Worm (Caenorhabditis elegans) whole organism, late embryonic: ENCODE results near the gene F31F4.11.

Experiments
- C38D4.7 ChIP-seq: fragments of 200-800 bp; sonication (Bioruptor generic); optimal IDR thresholded peaks from 2 replicates; lab custom pipeline; 2018; ENCODE audit warnings: mild to moderate bottlenecking, missing genetic modification characterization, moderate library complexity, missing compliant biosample characterization
- F13H6.1 ChIP-seq: sonication (generic microtip); optimal IDR thresholded peaks from 2 replicates; lab custom pipeline; 2016; ENCODE audit warnings: missing genetic modification characterization, missing compliant biosample characterization
- K02D7.2 ChIP-seq: sonication (generic microtip); optimal IDR thresholded peaks from 2 replicates; lab custom pipeline; 2017; ENCODE audit warnings: mild to moderate bottlenecking, missing genetic modification characterization, missing compliant biosample characterization
- K09A11.1 ChIP-seq: sonication (generic microtip); optimal IDR thresholded peaks from 2 replicates; lab custom pipeline; 2017; ENCODE audit warnings: antibody characterized with exemption, mild to moderate bottlenecking, missing genetic modification characterization, missing compliant biosample characterization; ENCODE audit not compliant: insufficient read depth
- T23F11.4 ChIP-seq: fragments of 200-800 bp; sonication (Bioruptor generic); optimal IDR thresholded peaks from 2 replicates; lab custom pipeline; 2018; ENCODE audit warnings: mild to moderate bottlenecking, missing genetic modification characterization, missing compliant biosample characterization
- ahr-1 ChIP-seq: sonication (generic microtip); optimal IDR thresholded peaks from 2 replicates; lab custom pipeline; 2016; ENCODE audit warnings: missing genetic modification characterization, missing compliant biosample characterization
- ama-1 ChIP-seq: fragments of 150-350 bp; optimal IDR thresholded peaks from 2 replicates; lab custom pipeline; 2014
- ceh-14 ChIP-seq: sonication (generic microtip); optimal IDR thresholded peaks from 2 replicates; lab custom pipeline; 2016; ENCODE audit warnings: missing genotype, missing genetic modification characterization, missing compliant biosample characterization
- ceh-19 ChIP-seq: fragments of 200-800 bp; sonication (Bioruptor generic); optimal IDR thresholded peaks from 2 replicates; lab custom pipeline; 2018; ENCODE audit warnings: mild to moderate bottlenecking, missing genetic modification characterization, missing compliant biosample characterization
- ceh-2 ChIP-seq: sonication (generic microtip); optimal IDR thresholded peaks from 2 replicates; lab custom pipeline; 2016; ENCODE audit warnings: missing genotype, missing genetic modification characterization, missing compliant biosample characterization
- ceh-24 ChIP-seq: sonication (generic microtip); optimal IDR thresholded peaks from 2 replicates; lab custom pipeline; 2016; ENCODE audit warnings: mild to moderate bottlenecking, missing genetic modification characterization, missing compliant biosample characterization
- ceh-9 ChIP-seq: sonication (generic microtip); optimal IDR thresholded peaks from 2 replicates; lab custom pipeline; 2016; ENCODE audit warnings: mild to moderate bottlenecking, missing genetic modification characterization, inconsistent platforms, missing compliant biosample characterization
- elt-2 ChIP-seq: sonication (generic microtip); optimal IDR thresholded peaks from 2 replicates; lab custom pipeline; 2016; ENCODE audit warnings: missing genetic modification reagents, missing genetic modification characterization, missing compliant biosample characterization
- elt-4 ChIP-seq: sonication (generic microtip); optimal IDR thresholded peaks from 2 replicates; lab custom pipeline; 2016; ENCODE audit warnings: missing genetic modification characterization, missing compliant biosample characterization
- ets-4 ChIP-seq: sonication (generic microtip); optimal IDR thresholded peaks from 2 replicates; lab custom pipeline; 2016; ENCODE audit warnings: missing genetic modification characterization, missing compliant biosample characterization
- eyg-1 ChIP-seq: sonication (generic microtip); optimal IDR thresholded peaks from 2 replicates; lab custom pipeline; 2016; ENCODE audit warnings: missing genotype, missing genetic modification characterization, missing compliant biosample characterization
- fax-1 ChIP-seq: sonication (generic microtip); optimal IDR thresholded peaks from 2 replicates; lab custom pipeline; 2016; ENCODE audit warnings: missing genotype, missing genetic modification characterization, missing compliant biosample characterization
- gmeb-2 ChIP-seq: sonication (generic microtip); optimal IDR thresholded peaks from 2 replicates; lab custom pipeline; 2016; ENCODE audit warnings: missing genetic modification characterization, inconsistent platforms, missing compliant biosample characterization
- hlh-15 ChIP-seq: sonication (generic microtip); optimal IDR thresholded peaks from 2 replicates; lab custom pipeline; 2016; ENCODE audit warnings: missing genetic modification characterization, missing compliant biosample characterization
- hlh-6 ChIP-seq: sonication (generic microtip); optimal IDR thresholded peaks from 2 replicates; lab custom pipeline; 2016; ENCODE audit warnings: missing genotype, missing genetic modification characterization, missing compliant biosample characterization
- lim-6 ChIP-seq: sonication (generic microtip); optimal IDR thresholded peaks from 2 replicates; lab custom pipeline; 2016; ENCODE audit warnings: missing genetic modification characterization, missing compliant biosample characterization
- lin-11 ChIP-seq: fragments of 200-800 bp; sonication (Bioruptor generic); optimal IDR thresholded peaks from 2 replicates; lab custom pipeline; 2018; ENCODE audit warnings: mild to moderate bottlenecking, missing genetic modification characterization, missing compliant biosample characterization
- madf-2 ChIP-seq: sonication (generic microtip); optimal IDR thresholded peaks from 2 replicates; lab custom pipeline; 2017; ENCODE audit warnings: missing genetic modification characterization, missing compliant biosample characterization
- nhr-11 ChIP-seq: fragments of 150-350 bp; optimal IDR thresholded peaks from 2 replicates; lab custom pipeline; 2014; ENCODE audit warnings: missing biosample characterization, missing genetic modification characterization
- nhr-232 ChIP-seq: sonication (generic microtip); optimal IDR thresholded peaks from 2 replicates; lab custom pipeline; 2016; ENCODE audit warnings: missing genetic modification characterization, missing compliant biosample characterization
- odd-2 ChIP-seq: sonication (generic microtip); optimal IDR thresholded peaks from 2 replicates; lab custom pipeline; 2017; ENCODE audit warnings: antibody characterized with exemption, mild to moderate bottlenecking, missing genetic modification characterization, missing compliant biosample characterization
- pag-3 ChIP-seq: sonication (generic microtip); optimal IDR thresholded peaks from 2 replicates; lab custom pipeline; 2016; ENCODE audit warnings: missing compliant biosample characterization, missing genetic modification characterization, borderline replicate concordance
- pat-9 ChIP-seq: fragments of 200-800 bp; sonication (Bioruptor generic); optimal IDR thresholded peaks from 2 replicates; lab custom pipeline; 2018; ENCODE audit warnings: mild to moderate bottlenecking, missing genetic modification characterization, moderate library complexity, missing compliant biosample characterization
- pha-2 ChIP-seq: sonication (generic microtip); optimal IDR thresholded peaks from 2 replicates; lab custom pipeline; 2017; ENCODE audit warnings: mild to moderate bottlenecking, missing genetic modification characterization, missing compliant biosample characterization
- pha-4 ChIP-seq: fragments of 150-350 bp; optimal IDR thresholded peaks from 2 replicates; lab custom pipeline; 2018; ENCODE audit warnings: missing biosample characterization, missing genetic modification reagents, missing genetic modification characterization
- pqm-1 ChIP-seq: sonication (generic microtip); optimal IDR thresholded peaks from 2 replicates; lab custom pipeline; 2016; ENCODE audit warnings: missing genetic modification characterization, missing compliant biosample characterization
- pros-1 ChIP-seq: fragments of 150-350 bp; optimal IDR thresholded peaks from 2 replicates; lab custom pipeline; 2014; ENCODE audit warnings: missing biosample characterization, missing genetic modification reagents, missing genetic modification characterization
- ref-2 ChIP-seq: sonication (generic microtip); optimal IDR thresholded peaks from 2 replicates; lab custom pipeline; 2016; ENCODE audit warnings: missing genetic modification characterization, missing compliant biosample characterization
- rnt-1 ChIP-seq: sonication (generic microtip); optimal IDR thresholded peaks from 2 replicates; lab custom pipeline; 2016; ENCODE audit warnings: missing genetic modification characterization, missing compliant biosample characterization
- tbx-2 ChIP-seq: sonication (generic microtip); optimal IDR thresholded peaks from 2 replicates; lab custom pipeline; 2016; ENCODE audit warnings: missing genetic modification characterization, missing compliant biosample characterization
- unc-42 ChIP-seq: sonication (generic microtip); optimal IDR thresholded peaks from 2 replicates; lab custom pipeline; 2016; ENCODE audit warnings: missing genotype, missing genetic modification characterization, missing compliant biosample characterization
- unc-55 ChIP-seq: sonication (generic microtip); optimal IDR thresholded peaks from 2 replicates; lab custom pipeline; 2017; ENCODE audit warnings: missing biosample characterization, missing genetic modification reagents, missing genetic modification characterization
- zip-5 ChIP-seq: sonication (generic microtip); optimal IDR thresholded peaks from 2 replicates; lab custom pipeline; 2016; ENCODE audit warnings: missing genetic modification characterization, missing compliant biosample characterization

The F31F4.11 gene

DNA sequence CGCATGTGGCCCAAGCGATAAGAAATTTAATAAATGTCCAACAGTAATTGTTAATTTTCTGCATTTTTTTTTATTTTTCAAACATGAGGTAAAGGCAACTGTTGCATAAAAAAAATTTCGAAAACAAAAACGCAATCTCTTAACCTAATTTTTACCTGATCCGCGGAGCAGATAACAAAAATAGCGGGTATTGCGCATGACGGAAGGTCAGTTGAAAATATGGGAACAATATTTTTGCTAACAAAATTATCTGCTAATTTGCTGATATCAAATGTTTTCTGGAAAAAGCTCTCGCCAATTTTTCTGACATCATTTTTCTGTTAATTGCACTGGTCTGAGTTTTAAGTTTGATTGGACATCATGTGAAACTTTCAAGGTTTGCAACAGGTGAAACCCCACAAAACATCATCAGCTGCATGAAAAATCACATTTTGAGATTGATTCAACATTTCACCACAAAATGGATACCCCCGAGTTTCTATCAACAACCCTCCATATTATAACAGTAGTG is at the start of gene F31F4.11, which contains the start of gene srh-266:
Gene F31F4.11, minus strand, starts transcription at position 101 of the 511 bp plus-strand sequence.
Gene srh-266, plus strand, starts transcription at position 461 of the 511 bp plus-strand sequence.
- TF ChIP-seq madf-2 (tag; lab: Kevin White, UChicago) (no peak), elt-2 (no peak), tbx-2 (tag; lab: Kevin White, UChicago) (no peak), gmeb-2 (tag; lab: Kevin White, UChicago) (no peak), odd-2 (tag; lab: Kevin White, UChicago) (no peak), K02D7.2 (no peak), zip-5 (tag; lab: Kevin White, UChicago) (no peak), F13H6.1 (tag; lab: Kevin White, UChicago) (no peak), pha-2 (tag; lab: Kevin White, UChicago) (no peak), unc-55 (GFP tag; lab: Kevin White, UChicago) (no peak), ceh-9 (tag; lab: Kevin White, UChicago) (no peak), pha-4 (tag; lab: Kevin White, UChicago) (no peak), ahr-1 (no peak), ceh-19 (no peak), hlh-6 (tag; lab: Kevin White, UChicago) (no peak)

DNA sequence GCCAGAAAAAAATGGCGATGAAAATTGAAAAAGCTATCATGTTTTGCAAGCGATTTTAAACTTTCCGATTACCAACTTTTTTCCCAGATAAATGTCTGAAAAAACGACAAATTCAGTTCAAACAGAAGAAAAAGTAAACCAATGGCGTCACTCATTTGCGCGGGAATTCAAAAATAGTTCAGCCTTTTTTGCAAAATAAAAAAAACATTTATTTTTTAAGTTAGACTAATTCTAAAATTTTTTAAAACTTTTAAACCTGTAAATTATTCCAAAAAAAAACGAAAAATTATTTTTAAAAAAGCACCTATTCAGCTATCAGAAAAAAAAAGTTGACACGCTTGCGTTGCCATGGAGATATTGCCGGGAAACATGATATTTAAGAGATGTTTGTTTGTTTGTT is 48.6 kb upstream of the F31F4.11 start, which contains the start of gene cyp-33C11:
Gene cyp-33C11, minus strand, starts transcription at position 101 of the 400 bp plus-strand sequence.
- TF ChIP-seq C38D4.7 (GFP tag; lab: Kevin White, UChicago): no peak
- TF ChIP-seq lin-11 (tag; lab: Kevin White, UChicago): no peak
- no peak for TF ChIP-seq lim-6 (tag; lab: Kevin White, UChicago)
- no peak for TF ChIP-seq ceh-24
- no peak for TF ChIP-seq nhr-232
- TF ChIP-seq ceh-2 (tag; lab: Kevin White, UChicago): no peak
- TF ChIP-seq ceh-9 (tag; lab: Kevin White, UChicago): no peak
- no peak for TF ChIP-seq elt-4 (tag; lab: Kevin White, UChicago)
- no peak for TF ChIP-seq ceh-14 (tag; lab: Kevin White, UChicago)
- no peak for TF ChIP-seq eyg-1 (tag; lab: Kevin White, UChicago)
- no peak for TF ChIP-seq T23F11.4
- no peak for TF ChIP-seq ets-4 (tag; lab: Kevin White, UChicago)
- no peak for TF ChIP-seq ref-2 (tag; lab: Kevin White, UChicago)
- no peak for TF ChIP-seq K09A11.1 (tag; lab: Kevin White, UChicago)
- TF ChIP-seq pros-1: no peak
- TF ChIP-seq odd-2 (tag; lab: Kevin White, UChicago): no peak
- no peak for TF ChIP-seq rnt-1
- no peak for TF ChIP-seq ahr-1
- TF ChIP-seq pqm-1 (tag; lab: Kevin White, UChicago): no peak
- no peak for TF ChIP-seq pag-3 (tag; lab: Kevin White, UChicago)

DNA sequence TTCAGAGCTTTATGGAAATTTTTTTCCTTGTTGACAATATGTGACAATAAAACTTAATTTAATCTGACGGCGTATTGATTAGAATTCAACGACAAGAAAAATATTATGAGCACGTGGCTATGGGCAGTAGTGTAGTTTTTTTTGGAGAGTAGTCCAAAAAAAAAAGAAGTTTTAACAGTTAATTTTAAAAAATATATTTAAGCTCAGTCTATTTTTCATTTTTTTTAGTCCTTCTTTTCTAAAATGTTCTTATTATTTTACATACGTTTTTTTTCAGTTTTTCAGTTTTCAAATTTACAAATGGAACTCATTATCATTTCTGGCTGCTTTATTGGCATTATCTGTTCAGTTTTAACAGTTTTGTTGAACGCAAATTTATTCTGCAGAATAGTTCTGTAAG is 44.6 kb upstream of the F31F4.11 start, which contains the start of gene srbc-39:
Gene srbc-39, plus strand, starts transcription at position 301 of the 400 bp plus-strand sequence.
- no peak for TF ChIP-seq unc-55 (GFP tag; lab: Kevin White, UChicago)
- TF ChIP-seq hlh-15 (tag; lab: Kevin White, UChicago): no peak
- TF ChIP-seq fax-1 (tag; lab: Kevin White, UChicago): no peak
- TF ChIP-seq eyg-1 (tag; lab: Kevin White, UChicago): no peak
- TF ChIP-seq pat-9: no peak
- no peak for TF ChIP-seq ceh-9 (tag; lab: Kevin White, UChicago)
- TF ChIP-seq nhr-11 (tag; lab: Kevin White, UChicago): no peak
- TF ChIP-seq rnt-1: no peak
- no peak for TF ChIP-seq ama-1
- no peak for TF ChIP-seq pag-3 (tag; lab: Kevin White, UChicago)
- no peak for TF ChIP-seq unc-42 (tag; lab: Kevin White, UChicago)
- TF ChIP-seq K02D7.2: no peak
